Fruit fly (Drosophila melanogaster) whole organism: ENCODE results near the gene CG33978.

Source experiments
- CG8478 ChIP-seq: fragments of >200 bp; optimal IDR thresholded peaks from 2 replicates; lab custom pipeline; 2018; ENCODE audit warnings: inconsistent platforms
- pan ChIP-seq: fragments of >200 bp; optimal IDR thresholded peaks from 2 replicates; lab custom pipeline; 2017

- no peak for TF ChIP-seq CG8478 (lab: Kevin White, UChicago)
- no peak for TF ChIP-seq pan
Observed at dm6 chr4:181639-182038, 6.2 kb upstream of the CG33978 start.
